Worm (Caenorhabditis elegans) whole organism, midembryonic: ENCODE data around the gene C14A6.12.

ENCODE experiments used
- T22C8.4 ChIP-seq: fragments of 200-800 bp; sonication (Bioruptor generic); IDR thresholded peaks from 2 replicates; pipeline ENCODE4 v1.3.6; 2022; ENCODE audit warnings: missing genetic modification characterization, missing compliant biosample characterization
- cog-1 ChIP-seq: sonication (generic microtip); optimal IDR thresholded peaks from 2 replicates; lab custom pipeline; 2016; ENCODE audit warnings: missing genetic modification characterization, missing compliant biosample characterization
- flt-1 ChIP-seq: fragments of 200-800 bp; sonication (Bioruptor generic); IDR thresholded peaks from 2 replicates; pipeline ENCODE4 v1.3.6; 2022; ENCODE audit warnings: missing genetic modification characterization, missing compliant biosample characterization
- klf-2 ChIP-seq: fragments of 200-800 bp; sonication (Bioruptor generic); conservative IDR thresholded peaks from 2 replicates; pipeline ENCODE4 v1.3.6; 2022; ENCODE audit warnings: missing genetic modification reagents, missing genetic modification characterization, missing compliant biosample characterization
- med-1 ChIP-seq: sonication (generic microtip); optimal IDR thresholded peaks from 2 replicates; lab custom pipeline; 2017; ENCODE audit warnings: missing genetic modification characterization, mild to moderate bottlenecking, missing compliant biosample characterization, antibody characterized with exemption, missing genetic modification reagents; ENCODE audit not compliant: insufficient read depth
- ref-1 ChIP-seq: fragments of 200-800 bp; sonication (Bioruptor generic); conservative IDR thresholded peaks from 2 replicates; pipeline ENCODE4 v1.3.6; 2022; ENCODE audit warnings: missing genetic modification reagents, missing genetic modification characterization, missing compliant biosample characterization
- tab-1 ChIP-seq: fragments of 200-800 bp; sonication (Bioruptor generic); IDR thresholded peaks from 2 replicates; pipeline ENCODE4 v1.3.6; 2022; ENCODE audit warnings: missing genetic modification characterization, missing compliant biosample characterization
- ztf-23 ChIP-seq: fragments of 200-800 bp; sonication (Bioruptor generic); IDR thresholded peaks from 2 replicates; pipeline ENCODE4 v1.3.6; 2022; ENCODE audit warnings: missing genetic modification reagents, missing genetic modification characterization, missing compliant biosample characterization
- ztf-29 ChIP-seq: fragments of 200-800 bp; sonication (Bioruptor generic); IDR thresholded peaks from 2 replicates; pipeline ENCODE4 v1.3.6; 2022; ENCODE audit warnings: missing genetic modification reagents, missing genetic modification characterization, missing compliant biosample characterization

C14A6.12 gene

DNA sequence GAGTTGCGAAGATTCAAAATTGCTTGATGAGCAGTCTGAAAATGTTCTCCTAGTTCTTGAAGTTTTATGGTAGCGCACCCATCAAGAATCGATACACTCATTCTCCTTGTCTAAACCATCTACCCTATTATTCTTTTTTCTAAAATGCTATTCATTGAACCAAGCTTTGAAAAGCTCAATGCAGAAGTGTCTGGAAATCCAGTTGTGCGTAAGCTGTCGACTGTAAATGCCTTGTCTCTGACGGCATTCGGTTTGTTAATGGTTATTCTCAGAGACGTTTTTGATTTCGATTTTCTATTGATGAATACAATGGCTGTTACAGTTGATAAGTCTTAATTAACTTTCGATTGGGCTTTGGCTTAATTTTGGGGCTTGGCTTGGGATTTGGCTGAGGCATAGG is at the start of gene C14A6.12:
TSS of gene C14A6.12 (minus strand) at position 101 of the 400 bp plus-strand sequence.
- TF ChIP-seq tab-1 (GFP tag; lab: Robert Waterston, UW): no peak
- TF ChIP-seq ztf-23 (GFP tag; lab: Robert Waterston, UW): no peak
- no peak for TF ChIP-seq ztf-29 (GFP tag; lab: Robert Waterston, UW)

DNA sequence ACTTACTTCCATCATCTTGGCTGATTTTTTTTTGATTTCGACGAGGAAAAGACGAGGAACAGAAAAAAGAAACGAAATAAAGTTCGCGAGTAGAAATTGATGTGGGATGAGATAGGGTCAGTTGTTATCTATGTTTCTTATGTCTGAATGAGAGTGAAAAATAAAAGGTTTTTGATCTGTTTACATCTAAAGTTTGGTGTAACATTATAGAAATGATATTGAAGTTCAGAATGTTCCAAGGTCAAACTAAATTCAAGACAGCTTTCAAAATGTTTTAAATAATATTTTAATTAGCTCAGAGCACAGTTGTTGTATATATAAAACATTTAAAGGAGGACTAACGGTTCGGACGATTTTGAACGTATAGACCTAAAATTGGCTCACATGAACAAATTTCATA is 46.6 kb upstream of the C14A6.12 start, which contains the start of gene F16H6.7:
TSS of gene F16H6.7 (minus strand) at position 101 of the 400 bp plus-strand sequence.
- TF ChIP-seq T22C8.4 (GFP tag; lab: Robert Waterston, UW): no peak
- TF ChIP-seq cog-1 (tag; lab: Kevin White, UChicago): no peak
- no peak for TF ChIP-seq ztf-29 (GFP tag; lab: Robert Waterston, UW)
- no peak for TF ChIP-seq ref-1
- no peak for TF ChIP-seq tab-1 (GFP tag; lab: Robert Waterston, UW)
- no peak for TF ChIP-seq klf-2 (GFP tag; lab: Robert Waterston, UW)
- no peak for TF ChIP-seq ztf-23 (GFP tag; lab: Robert Waterston, UW)
- no peak for TF ChIP-seq med-1 (GFP tag; lab: Kevin White, UChicago)
- TF ChIP-seq flt-1 (GFP tag; lab: Robert Waterston, UW): no peak

DNA sequence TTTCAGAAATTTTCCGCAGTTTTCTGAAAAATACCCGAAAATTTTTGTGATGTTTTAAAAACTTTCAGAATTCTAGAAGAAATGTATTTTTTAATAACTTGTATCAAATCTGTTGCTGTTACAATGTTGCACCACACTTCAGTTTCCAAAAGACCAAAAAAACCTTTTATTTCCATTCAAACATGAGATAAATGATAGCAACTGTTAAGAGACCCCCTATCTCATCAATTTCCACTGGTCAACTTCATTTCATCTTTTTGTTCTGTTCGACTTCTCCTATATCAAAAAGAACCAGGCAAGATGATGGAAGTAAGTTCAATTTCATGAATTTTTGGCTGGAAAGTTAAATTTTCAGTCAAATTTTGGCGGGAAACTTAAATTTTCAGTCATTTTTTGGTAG is 36.0 kb upstream of the C14A6.12 start, which contains the start of gene F16H6.4:
TSS of gene F16H6.4 (plus strand) at position 301 of the 400 bp plus-strand sequence.
- TF ChIP-seq tab-1 (GFP tag; lab: Robert Waterston, UW) (no peak), T22C8.4 (GFP tag; lab: Robert Waterston, UW) (no peak), ztf-29 (GFP tag; lab: Robert Waterston, UW) (no peak), klf-2 (GFP tag; lab: Robert Waterston, UW) (no peak), ztf-23 (GFP tag; lab: Robert Waterston, UW) (no peak)

DNA sequence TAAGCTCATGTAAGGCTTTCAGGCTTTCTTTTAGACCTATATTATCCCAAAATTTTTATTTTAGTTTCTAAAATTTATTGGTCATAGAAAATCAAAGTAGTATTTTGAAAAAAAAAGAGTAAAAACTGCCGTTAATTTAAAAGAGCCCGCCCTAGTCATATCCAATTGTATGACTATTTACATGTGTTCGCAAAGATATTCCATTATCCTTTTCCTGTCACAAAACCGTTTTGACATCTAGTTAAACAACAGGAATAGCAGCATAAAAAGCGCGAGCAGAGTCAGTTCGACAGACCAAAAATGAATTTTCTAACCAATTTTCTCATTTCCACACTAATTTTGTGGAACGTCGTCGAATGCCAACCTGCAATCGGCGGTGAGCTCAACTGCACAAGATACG is 32.5 kb upstream of the C14A6.12 start, which contains the start of gene F16H6.3:
TSS of gene F16H6.3 (plus strand) at position 301 of the 400 bp plus-strand sequence.
- no peak for TF ChIP-seq ref-1
- TF ChIP-seq cog-1 (tag; lab: Kevin White, UChicago): no peak
- no peak for TF ChIP-seq ztf-29 (GFP tag; lab: Robert Waterston, UW)
- no peak for TF ChIP-seq T22C8.4 (GFP tag; lab: Robert Waterston, UW)
- no peak for TF ChIP-seq ztf-23 (GFP tag; lab: Robert Waterston, UW)
- TF ChIP-seq med-1 (GFP tag; lab: Kevin White, UChicago): no peak

DNA sequence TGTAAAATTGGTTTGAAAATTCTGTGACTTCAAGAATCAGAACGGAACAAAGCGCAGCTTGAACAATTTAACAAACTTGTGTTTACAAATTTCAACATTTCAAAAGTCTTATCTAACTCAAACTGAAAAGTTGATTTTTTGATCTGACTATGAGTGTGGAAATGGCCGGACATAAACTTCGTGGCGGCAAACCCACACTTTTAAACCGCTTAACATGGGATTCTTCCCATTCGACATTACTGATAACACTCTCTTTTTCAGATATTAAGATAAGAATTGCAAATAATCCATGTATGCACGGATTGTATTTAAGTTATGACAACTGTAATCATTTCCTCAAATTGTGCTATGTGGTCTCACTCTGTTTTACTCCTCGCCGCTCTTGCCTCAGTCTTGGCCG is 28.7 kb upstream of the C14A6.12 start, which contains the start of gene clec-42:
TSS of gene clec-42 (plus strand) at position 285 of the 400 bp plus-strand sequence.
- TF ChIP-seq klf-2 (GFP tag; lab: Robert Waterston, UW) (no peak), T22C8.4 (GFP tag; lab: Robert Waterston, UW) (no peak), ztf-29 (GFP tag; lab: Robert Waterston, UW) (no peak), flt-1 (GFP tag; lab: Robert Waterston, UW) (no peak), tab-1 (GFP tag; lab: Robert Waterston, UW) (no peak), med-1 (GFP tag; lab: Kevin White, UChicago) (no peak), cog-1 (tag; lab: Kevin White, UChicago) (no peak), ref-1 (no peak), ztf-23 (GFP tag; lab: Robert Waterston, UW) (no peak)

DNA sequence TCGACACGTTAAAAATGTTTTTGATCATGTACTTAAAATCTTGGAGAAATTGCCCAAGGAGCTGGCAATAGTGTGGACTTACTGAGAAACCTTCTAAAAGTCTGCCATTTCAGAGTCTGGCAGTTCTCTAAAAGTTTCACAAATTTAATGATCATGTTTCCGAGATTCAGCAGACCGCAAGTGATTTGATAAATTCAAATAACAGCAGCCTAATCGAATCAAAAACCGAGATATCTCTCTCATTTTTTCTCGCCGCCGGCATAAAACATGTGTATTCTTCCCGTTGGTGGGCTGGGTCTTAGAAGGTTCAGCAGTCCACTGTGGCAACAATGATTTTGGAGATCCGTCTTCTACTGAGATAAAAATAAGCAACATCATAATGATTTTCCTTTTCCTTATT is 26.7 kb upstream of the C14A6.12 start, which contains the start of gene clec-246:
TSS of gene clec-246 (plus strand) at position 301 of the 400 bp plus-strand sequence.
- TF ChIP-seq T22C8.4 (GFP tag; lab: Robert Waterston, UW): no peak

DNA sequence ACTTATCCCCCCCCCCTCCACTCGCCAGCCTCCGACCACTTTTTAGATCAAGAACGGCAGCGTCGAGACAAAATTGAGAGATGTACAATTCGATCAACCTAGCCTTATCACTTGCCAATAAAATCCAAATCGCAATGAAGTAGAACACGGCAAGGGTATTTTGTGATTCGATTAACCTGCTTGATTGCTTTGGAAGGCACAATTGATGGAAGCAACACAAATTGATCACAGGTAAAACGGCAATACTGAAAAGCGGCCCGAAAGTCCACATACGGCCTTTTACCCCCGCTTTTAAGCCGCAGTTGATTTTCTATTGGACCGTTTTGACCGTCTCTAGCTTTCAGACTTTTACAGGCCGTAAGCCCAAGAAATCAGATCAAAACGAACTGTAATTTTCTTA is 25.9 kb upstream of the C14A6.12 start, which contains the start of gene clec-245:
TSS of gene clec-245 (minus strand) at position 101 of the 400 bp plus-strand sequence.
- TF ChIP-seq ref-1 (no peak), tab-1 (GFP tag; lab: Robert Waterston, UW) (no peak), klf-2 (GFP tag; lab: Robert Waterston, UW) (no peak), ztf-29 (GFP tag; lab: Robert Waterston, UW) (no peak), T22C8.4 (GFP tag; lab: Robert Waterston, UW) (no peak), med-1 (GFP tag; lab: Kevin White, UChicago) (no peak), cog-1 (tag; lab: Kevin White, UChicago) (no peak), flt-1 (GFP tag; lab: Robert Waterston, UW) (no peak), ztf-23 (GFP tag; lab: Robert Waterston, UW) (no peak)

DNA sequence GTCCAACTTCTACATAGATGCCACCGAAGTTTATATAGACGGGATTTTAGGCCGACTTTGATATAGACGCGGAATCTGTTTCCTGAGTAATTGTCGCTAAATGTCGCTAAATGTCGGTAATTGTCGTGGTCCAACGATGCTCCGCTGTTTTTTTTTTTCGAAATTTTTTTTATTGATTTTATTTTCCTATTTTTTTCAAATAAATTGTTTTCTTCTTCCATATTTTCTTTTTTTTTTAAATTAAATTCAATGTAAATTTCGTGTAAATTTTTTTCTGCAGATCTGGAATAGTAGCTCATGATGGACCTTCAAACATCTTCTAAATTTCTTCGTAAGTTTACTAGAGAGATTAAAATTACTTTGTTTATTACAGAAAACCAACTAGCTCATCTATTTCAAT is 22.4 kb upstream of the C14A6.12 start, which contains the start of gene C31G12.3:
TSS of gene C31G12.3 (plus strand) at position 301 of the 400 bp plus-strand sequence.
- TF ChIP-seq ztf-29 (GFP tag; lab: Robert Waterston, UW) (no peak), T22C8.4 (GFP tag; lab: Robert Waterston, UW) (no peak), ref-1 (no peak), tab-1 (GFP tag; lab: Robert Waterston, UW) (no peak)

DNA sequence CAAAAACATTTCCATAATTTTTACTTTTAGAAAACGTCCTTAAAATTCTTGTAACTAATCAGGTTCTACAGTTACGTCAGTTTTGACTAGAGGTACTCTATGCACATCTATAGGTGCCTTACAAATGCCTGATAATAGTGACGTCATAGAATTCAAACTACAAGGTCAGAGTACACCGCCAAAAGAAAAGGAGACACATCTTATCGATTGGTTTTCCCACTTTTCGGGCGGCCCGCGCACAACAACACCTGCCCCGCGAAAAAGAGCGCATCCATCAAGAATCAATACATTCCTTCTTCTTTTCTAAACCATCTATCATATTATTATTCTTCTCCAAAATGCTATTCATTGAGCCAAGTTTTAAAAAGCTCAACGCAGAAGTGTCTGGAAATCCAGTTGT is 17.2 kb upstream of the C14A6.12 start, which contains the start of gene C31G12.1:
TSS of gene C31G12.1 (plus strand) at position 301 of the 400 bp plus-strand sequence.
- no peak for TF ChIP-seq cog-1 (tag; lab: Kevin White, UChicago)
- TF ChIP-seq med-1 (GFP tag; lab: Kevin White, UChicago): no peak
- TF ChIP-seq ztf-29 (GFP tag; lab: Robert Waterston, UW): no peak
- no peak for TF ChIP-seq flt-1 (GFP tag; lab: Robert Waterston, UW)
- TF ChIP-seq ref-1: no peak
- no peak for TF ChIP-seq tab-1 (GFP tag; lab: Robert Waterston, UW)
- TF ChIP-seq T22C8.4 (GFP tag; lab: Robert Waterston, UW): no peak
- no peak for TF ChIP-seq klf-2 (GFP tag; lab: Robert Waterston, UW)
- TF ChIP-seq ztf-23 (GFP tag; lab: Robert Waterston, UW): no peak

DNA sequence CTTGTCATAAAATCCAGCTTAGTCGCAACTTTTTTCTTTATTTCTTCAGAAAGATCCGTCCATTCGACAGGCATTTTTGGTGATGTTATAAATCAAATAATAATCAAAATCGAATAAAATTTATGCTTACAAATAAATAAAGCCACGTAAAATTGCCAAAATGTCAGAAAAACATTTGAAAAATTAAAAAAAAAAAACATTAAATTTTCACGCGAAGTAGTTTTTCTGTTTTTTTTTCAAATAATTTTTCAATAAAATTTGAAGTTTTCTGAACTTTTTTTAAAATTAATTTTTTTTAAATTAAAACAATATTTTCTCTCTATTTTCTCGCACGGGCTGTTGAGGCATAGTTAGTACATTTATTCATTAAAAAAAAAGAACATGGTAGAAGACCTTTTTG is 16.2 kb upstream of the C14A6.12 start, which contains the start of gene C31G12.4:
TSS of gene C31G12.4 (minus strand) at position 101 of the 400 bp plus-strand sequence.
- TF ChIP-seq tab-1 (GFP tag; lab: Robert Waterston, UW): no peak
- TF ChIP-seq T22C8.4 (GFP tag; lab: Robert Waterston, UW): no peak
- TF ChIP-seq ztf-23 (GFP tag; lab: Robert Waterston, UW): no peak
- no peak for TF ChIP-seq cog-1 (tag; lab: Kevin White, UChicago)
- no peak for TF ChIP-seq ztf-29 (GFP tag; lab: Robert Waterston, UW)
- TF ChIP-seq med-1 (GFP tag; lab: Kevin White, UChicago): no peak
- no peak for TF ChIP-seq ref-1
- TF ChIP-seq flt-1 (GFP tag; lab: Robert Waterston, UW): no peak
- TF ChIP-seq klf-2 (GFP tag; lab: Robert Waterston, UW): no peak
